Fruit fly (Drosophila melanogaster): ENCODE data around the gene EMC2B.

EMC2B gene

DNA sequence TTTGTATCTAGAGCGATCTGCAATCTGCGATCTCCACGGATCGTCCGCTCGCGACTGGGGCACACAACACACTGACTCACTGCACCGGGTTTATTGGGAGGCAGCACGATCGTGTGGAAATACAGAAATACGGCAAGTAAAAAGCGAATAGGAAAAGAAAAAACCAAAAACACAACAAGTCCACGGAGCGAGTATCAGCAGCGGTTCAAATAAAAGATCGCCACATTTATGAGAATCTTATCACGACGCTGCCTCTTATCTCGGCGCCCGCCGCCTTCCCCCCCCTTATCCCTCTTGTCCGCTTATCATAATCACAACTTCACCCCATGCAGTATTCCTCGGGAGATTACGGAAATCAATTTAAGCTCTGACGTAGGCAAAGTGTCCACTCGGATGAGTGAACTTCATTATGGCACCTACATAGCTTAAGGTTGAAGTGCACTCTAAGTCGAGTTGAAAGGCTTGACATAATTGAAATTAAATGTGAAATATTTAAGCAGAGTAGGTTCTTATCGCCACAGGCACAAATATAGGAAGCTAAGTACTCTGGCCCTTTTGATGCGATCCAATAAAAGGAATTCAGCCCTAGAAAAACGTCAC lies 9.5 kb downstream of the EMC2B start, which contains the start of gene AhcyL2:
Gene AhcyL2 (minus strand): TSS at position 51 of the 600 bp plus-strand sequence.
- peak; percentile 18 for TF ChIP-seq CG12071 (GFP tag; optimal IDR thresholded peaks at IDR 0.05)
- TF ChIP-seq D19A (tag; optimal IDR thresholded peaks at IDR 0.05) = no peak
- TF ChIP-seq lbe (GFP tag; optimal IDR thresholded peaks at IDR 0.05) = peak; percentile 3
- no peak for TF ChIP-seq ewg (GFP tag; optimal IDR thresholded peaks at IDR 0.05)
- no peak for TF ChIP-seq CG4820 (GFP tag; optimal IDR thresholded peaks at IDR 0.05)
- TF ChIP-seq CG6813 (GFP tag; optimal IDR thresholded peaks at IDR 0.05) = peak; percentile 17
- TF ChIP-seq Hr78 (GFP tag; optimal IDR thresholded peaks at IDR 0.05) = peak in 1 of 2 experiments; percentile 95
- TF ChIP-seq GATAe (GFP tag; conservative IDR thresholded peaks at IDR 0.05) = peak; percentile 100
- TF ChIP-seq unc-4 (GFP tag; IDR thresholded peaks at IDR 0.05; ENCODE audit: partially characterized antibody) = no peak
- no peak for TF ChIP-seq disco-r (GFP tag; optimal IDR thresholded peaks at IDR 0.05)
- TF ChIP-seq Ets97D (GFP tag; optimal IDR thresholded peaks at IDR 0.05) = no peak
- TF ChIP-seq CG1603 (tag; optimal IDR thresholded peaks at IDR 0.05) = no peak
- TF ChIP-seq eve (GFP tag; optimal IDR thresholded peaks at IDR 0.05) = peak in 1 of 2 experiments; percentile 27
- TF ChIP-seq sima (GFP tag; optimal IDR thresholded peaks at IDR 0.05) = no peak
- TF ChIP-seq CG18599 (GFP tag; optimal IDR thresholded peaks at IDR 0.05) = peak; percentile 14
- TF ChIP-seq gcm (GFP tag; optimal IDR thresholded peaks at IDR 0.05) = no peak
- TF ChIP-seq Meics (GFP tag; optimal IDR thresholded peaks at IDR 0.05) = peak; percentile 1
- no peak for TF ChIP-seq Awh (GFP tag; IDR thresholded peaks at IDR 0.05)
- no peak for TF ChIP-seq Atf-2 (GFP tag; optimal IDR thresholded peaks at IDR 0.05)
- peak; percentile 38; the same call in 1 of the 2 replicates for TF ChIP-seq Lim3 (GFP tag; IDR thresholded peaks at IDR 0.05)
- TF ChIP-seq CG34376 (GFP tag; optimal IDR thresholded peaks at IDR 0.05) = peak; percentile 91
- TF ChIP-seq Eip74EF (GFP tag; optimal IDR thresholded peaks at IDR 0.05) = peak in 1 of 2 experiments; percentile 19
- peak; percentile 6 for TF ChIP-seq CG17385 (GFP tag; optimal IDR thresholded peaks at IDR 0.05)
- no peak for TF ChIP-seq CG4854 (GFP tag; optimal IDR thresholded peaks at IDR 0.05)
- no peak for TF ChIP-seq Chrac-16 (GFP tag; optimal IDR thresholded peaks at IDR 0.05)
- TF ChIP-seq CG17568 (GFP tag; optimal IDR thresholded peaks at IDR 0.05) = peak; percentile 16
- TF ChIP-seq chn (GFP tag; optimal IDR thresholded peaks at IDR 0.05) = no peak
- TF ChIP-seq Blimp-1 (GFP tag; optimal IDR thresholded peaks at IDR 0.05) = no peak
- no peak for TF ChIP-seq CG3995 (GFP tag; optimal IDR thresholded peaks at IDR 0.05)
- TF ChIP-seq en (GFP tag; optimal IDR thresholded peaks at IDR 0.05) = no peak
- no peak for TF ChIP-seq Mes4 (GFP tag; optimal IDR thresholded peaks at IDR 0.05)
- TF ChIP-seq eyg (GFP tag; optimal IDR thresholded peaks at IDR 0.05) = no peak
- no peak for TF ChIP-seq CG12104 (GFP tag; optimal IDR thresholded peaks at IDR 0.05)
- TF ChIP-seq nom (GFP tag; optimal IDR thresholded peaks at IDR 0.05) = peak; percentile 24
- peak; percentile 14 for TF ChIP-seq Hmr (GFP tag; optimal IDR thresholded peaks at IDR 0.05)
- TF ChIP-seq z (GFP tag; IDR thresholded peaks at IDR 0.05) = 0 out of 3 replicates have a peak, but pooled peaks have one; percentile 12
- TF ChIP-seq Rx (GFP tag; IDR thresholded peaks at IDR 0.05) = no peak
- TF ChIP-seq CG8944 (GFP tag; optimal IDR thresholded peaks at IDR 0.05) = no peak
- peak; percentile 93 for TF ChIP-seq crol (GFP tag; IDR thresholded peaks at IDR 0.05)
- TF ChIP-seq crc (GFP tag; optimal IDR thresholded peaks at IDR 0.05) = no peak
- TF ChIP-seq lab (GFP tag; optimal IDR thresholded peaks at IDR 0.05) = peak; percentile 48
- TF ChIP-seq Sox100B (GFP tag; optimal IDR thresholded peaks at IDR 0.05) = no peak
- TF ChIP-seq scrt (GFP tag; optimal IDR thresholded peaks at IDR 0.05) = no peak
- TF ChIP-seq sd (tag; optimal IDR thresholded peaks at IDR 0.05) = peak; percentile 60
- TF ChIP-seq CG34422 (GFP tag; IDR thresholded peaks at IDR 0.05) = 0 out of 3 replicates have a peak, but pooled peaks have one; percentile 14
- TF ChIP-seq exex (tag; optimal IDR thresholded peaks at IDR 0.05) = peak; percentile 98
- TF ChIP-seq Aef1 (GFP tag; IDR thresholded peaks at IDR 0.05) = no peak
- peak; percentile 99 for TF ChIP-seq grn (GFP tag; optimal IDR thresholded peaks at IDR 0.05)
- no peak for TF ChIP-seq hb (GFP tag; IDR thresholded peaks at IDR 0.05; ENCODE audit: partially characterized antibody)
